Worm (Caenorhabditis elegans) whole organism, L3 larva: ENCODE data around the gene C25G4.17.
A peak's percentile ranks its signal among the peaks of the same experiment; 100 is the strongest.

Source experiments
- R02D3.7 ChIP-seq: fragments of 150-350 bp; optimal IDR thresholded peaks from 2 replicates; lab custom pipeline; 2014; ENCODE audit warnings: missing biosample characterization, missing genetic modification characterization
- ama-1 ChIP-seq: fragments of 150-350 bp; optimal IDR thresholded peaks from 2 replicates; lab custom pipeline; 2018
- ceh-28 ChIP-seq: fragments of 150-350 bp; optimal IDR thresholded peaks from 2 replicates; lab custom pipeline; 2014; ENCODE audit warnings: missing biosample characterization, missing genetic modification reagents, missing genetic modification characterization
- ceh-82 ChIP-seq: fragments of 150-350 bp; optimal IDR thresholded peaks from 2 replicates; lab custom pipeline; 2014; ENCODE audit warnings: missing biosample characterization, missing genetic modification characterization
- ceh-9 ChIP-seq: sonication (generic microtip); optimal IDR thresholded peaks from 2 replicates; lab custom pipeline; 2018; ENCODE audit warnings: missing biosample characterization, missing genetic modification characterization
- daf-12 ChIP-seq: fragments of 150-350 bp; optimal IDR thresholded peaks from 2 replicates; lab custom pipeline; 2014; ENCODE audit warnings: missing biosample characterization, missing genetic modification reagents, missing genetic modification characterization
- egl-27 ChIP-seq: sonication (generic microtip); optimal IDR thresholded peaks from 4 replicates; lab custom pipeline; 2017; ENCODE audit warnings: missing biosample characterization, missing genetic modification reagents, missing genetic modification characterization
- elt-1 ChIP-seq: fragments of 150-350 bp; optimal IDR thresholded peaks from 2 replicates; lab custom pipeline; 2014; ENCODE audit warnings: missing biosample characterization, missing genetic modification characterization
- elt-2 ChIP-seq: sonication (generic microtip); optimal IDR thresholded peaks from 2 replicates; lab custom pipeline; 2016; ENCODE audit warnings: missing genetic modification reagents, mild to moderate bottlenecking, missing genetic modification characterization, missing compliant biosample characterization
- elt-3 ChIP-seq, 3 experiments: fragments of 150-350 bp in 1 of 3; sonication (generic microtip) in 2 of 3; optimal IDR thresholded peaks; 2 replicates in 2 of 3; 4 replicates in 1 of 3; lab custom pipeline; 2014 to 2017; ENCODE audit warnings: missing biosample characterization in 3 of 3, missing genetic modification characterization in 3 of 3
- eor-1 ChIP-seq, 2 experiments: fragments of 150-350 bp; optimal IDR thresholded peaks; 2 replicates each; lab custom pipeline; 2014 to 2018; ENCODE audit warnings: missing biosample characterization in 2 of 2, missing genetic modification characterization in 2 of 2
- fkh-2 ChIP-seq: fragments of 150-350 bp; optimal IDR thresholded peaks from 2 replicates; lab custom pipeline; 2014; ENCODE audit warnings: missing biosample characterization, missing genetic modification reagents, missing genetic modification characterization
- fos-1 ChIP-seq: fragments of 150-350 bp; optimal IDR thresholded peaks from 2 replicates; lab custom pipeline; 2014; ENCODE audit warnings: missing biosample characterization, missing genetic modification characterization
- hmg-11 ChIP-seq: sonication (generic microtip); optimal IDR thresholded peaks from 2 replicates; lab custom pipeline; 2016; ENCODE audit warnings: missing genetic modification characterization, missing compliant biosample characterization
- jun-1 ChIP-seq: fragments of 150-350 bp; optimal IDR thresholded peaks from 2 replicates; lab custom pipeline; 2014; ENCODE audit warnings: missing biosample characterization, missing genetic modification reagents, missing genetic modification characterization
- lin-15B ChIP-seq: fragments of 150-350 bp; optimal IDR thresholded peaks from 2 replicates; lab custom pipeline; 2014; ENCODE audit warnings: missing biosample characterization, missing genetic modification characterization
- lin-39 ChIP-seq: fragments of 150-350 bp; optimal IDR thresholded peaks from 2 replicates; lab custom pipeline; 2018; ENCODE audit warnings: missing biosample characterization, missing genetic modification reagents, missing genetic modification characterization
- mdl-1 ChIP-seq: fragments of 150-350 bp; optimal IDR thresholded peaks from 2 replicates; lab custom pipeline; 2014; ENCODE audit warnings: missing biosample characterization, missing genetic modification characterization
- mml-1 ChIP-seq: fragments of 150-350 bp; sonication (generic microtip); optimal IDR thresholded peaks from 3 replicates; lab custom pipeline; 2014; ENCODE audit warnings: missing biosample characterization, missing genetic modification characterization
- nfya-1 ChIP-seq: sonication (generic microtip); optimal IDR thresholded peaks from 2 replicates; lab custom pipeline; 2017; ENCODE audit warnings: missing genetic modification characterization, mild to moderate bottlenecking, missing compliant biosample characterization, antibody characterized with exemption, moderate library complexity; ENCODE audit not compliant: insufficient read depth
- nhr-11 ChIP-seq: fragments of 150-350 bp; optimal IDR thresholded peaks from 2 replicates; lab custom pipeline; 2014; ENCODE audit warnings: missing biosample characterization, missing genetic modification characterization
- nhr-23 ChIP-seq: fragments of 150-350 bp; optimal IDR thresholded peaks from 2 replicates; lab custom pipeline; 2014; ENCODE audit warnings: missing biosample characterization, missing genetic modification reagents, missing genetic modification characterization
- nhr-25 ChIP-seq: sonication (generic microtip); optimal IDR thresholded peaks from 2 replicates; lab custom pipeline; 2017; ENCODE audit warnings: missing biosample characterization, missing genetic modification characterization
- nhr-28 ChIP-seq: fragments of 150-350 bp; optimal IDR thresholded peaks from 2 replicates; lab custom pipeline; 2014; ENCODE audit warnings: missing biosample characterization, missing genetic modification characterization
- nhr-43 ChIP-seq: sonication (generic microtip); optimal IDR thresholded peaks from 2 replicates; lab custom pipeline; 2016; ENCODE audit warnings: mild to moderate bottlenecking, missing genetic modification characterization, missing compliant biosample characterization; ENCODE audit not compliant: poor library complexity, severe bottlenecking
- nhr-67 ChIP-seq: fragments of 150-350 bp; optimal IDR thresholded peaks from 2 replicates; lab custom pipeline; 2014; ENCODE audit warnings: missing biosample characterization, missing genetic modification characterization
- nhr-76 ChIP-seq: fragments of 150-350 bp; sonication (generic microtip); optimal IDR thresholded peaks from 5 replicates; lab custom pipeline; 2014; ENCODE audit warnings: missing biosample characterization, missing genetic modification characterization
- nhr-77 ChIP-seq: fragments of 150-350 bp; optimal IDR thresholded peaks from 2 replicates; lab custom pipeline; 2014; ENCODE audit warnings: missing biosample characterization, missing genetic modification characterization
- pqm-1 ChIP-seq: fragments of 150-350 bp; optimal IDR thresholded peaks from 2 replicates; lab custom pipeline; 2017; ENCODE audit warnings: missing biosample characterization, missing genetic modification characterization, inconsistent platforms
- sea-2 ChIP-seq: fragments of 150-350 bp; sonication (generic microtip); optimal IDR thresholded peaks from 4 replicates; lab custom pipeline; 2014; ENCODE audit warnings: missing biosample characterization, missing genetic modification reagents, missing genetic modification characterization
- skn-1 ChIP-seq: fragments of 150-350 bp; optimal IDR thresholded peaks from 2 replicates; lab custom pipeline; 2014; ENCODE audit warnings: missing biosample characterization, missing genetic modification characterization
- tbx-2 ChIP-seq: sonication (generic microtip); optimal IDR thresholded peaks from 2 replicates; lab custom pipeline; 2016; ENCODE audit warnings: mild to moderate bottlenecking, missing genetic modification characterization, missing compliant biosample characterization

The C25G4.17 gene

ce11 chrIV:12435442-12435841 is 6.4 kb upstream of the C25G4.17 start, which contains the start of gene irg-4:
Gene irg-4, plus strand, starts transcription at chrIV:12435833.
- TF ChIP-seq jun-1 (peak; percentile 23), lin-15B (tag; lab: Kevin White, UChicago) (no peak), pqm-1 (tag; lab: Kevin White, UChicago) (peak; percentile 91), elt-2 (peak; percentile 96)

- no peak for TF ChIP-seq nhr-77
- no peak for TF ChIP-seq nhr-43 (tag; lab: Kevin White, UChicago)
- no peak for TF ChIP-seq fos-1 (tag; lab: Kevin White, UChicago)
- no peak for TF ChIP-seq nhr-28 (tag; lab: Kevin White, UChicago)
- no peak for TF ChIP-seq lin-39 (tag; lab: Kevin White, UChicago)
- no peak for TF ChIP-seq ceh-28 (tag; lab: Kevin White, UChicago)
- no peak for TF ChIP-seq fkh-2 (tag; lab: Kevin White, UChicago)
- no peak for TF ChIP-seq nhr-67 (tag; lab: Kevin White, UChicago)
- TF ChIP-seq lin-15B (tag; lab: Kevin White, UChicago) = no peak
- TF ChIP-seq tbx-2 (tag; lab: Kevin White, UChicago) = no peak
- TF ChIP-seq ceh-9 = no peak
Observed at ce11 chrIV:12438359-12438758, 3.5 kb upstream of the C25G4.17 start, which contains the start of gene clec-185. Gene clec-185, plus strand, starts transcription at chrIV:12438659.

ce11 chrIV:12443936-12444335 is 2.1 kb downstream of the C25G4.17 start, which contains the start of gene C25G4.2:
Gene C25G4.2, minus strand, starts transcription at chrIV:12444035.
- TF ChIP-seq nhr-28 (tag; lab: Kevin White, UChicago) (no peak), elt-3 (tag; optimal IDR thresholded peaks at IDR 0.05; lab: Kevin White, UChicago) (no peak), nhr-67 (tag; lab: Kevin White, UChicago) (no peak), nhr-77 (no peak), ceh-82 (tag; lab: Kevin White, UChicago) (no peak), nhr-25 (tag; lab: Kevin White, UChicago) (no peak), elt-1 (tag; lab: Kevin White, UChicago) (no peak), R02D3.7 (no peak), nhr-76 (tag; lab: Kevin White, UChicago) (no peak), lin-39 (tag; lab: Kevin White, UChicago) (no peak), ama-1 (lab: Kevin White, UChicago) (no peak), jun-1 (no peak), lin-15B (tag; lab: Kevin White, UChicago) (no peak), sea-2 (GFP tag; lab: Kevin White, UChicago) (no peak), mdl-1 (tag; lab: Kevin White, UChicago) (no peak), nhr-11 (tag; lab: Kevin White, UChicago) (no peak), daf-12 (no peak), elt-2 (no peak)

- TF ChIP-seq mml-1 (tag; lab: Kevin White, UChicago) = no peak
- no peak for TF ChIP-seq skn-1 (tag; lab: Kevin White, UChicago)
- TF ChIP-seq, all 47 proteins: peak for 0
Observed at ce11 chrIV:12445463-12445934, 3.7 kb downstream of the C25G4.17 start, which contains the start of gene C25G4.3. Gene C25G4.3, minus strand, starts transcription at chrIV:12445884.

- TF ChIP-seq ceh-9 = no peak
- TF ChIP-seq nfya-1 (tag; lab: Kevin White, UChicago) = no peak
- no peak for TF ChIP-seq elt-1 (tag; lab: Kevin White, UChicago)
- peak; percentile 30 for TF ChIP-seq nhr-25 (tag; lab: Kevin White, UChicago)
- TF ChIP-seq eor-1 (tag; optimal IDR thresholded peaks at IDR 0.05; lab: Kevin White, UChicago) = no peak
- TF ChIP-seq hmg-11 (tag; lab: Kevin White, UChicago) = no peak
- no peak for TF ChIP-seq egl-27 (tag; lab: Kevin White, UChicago)
- TF ChIP-seq lin-15B (tag; lab: Kevin White, UChicago) = peak; percentile 51
- TF ChIP-seq lin-39 (tag; lab: Kevin White, UChicago) = peak; percentile 27
- peak; percentile 38 for TF ChIP-seq nhr-23 (tag; lab: Kevin White, UChicago)
Observed at ce11 chrIV:12451225-12451831, 9.5 kb downstream of the C25G4.17 start, which contains the start of gene dpy-26. Gene dpy-26, minus strand, starts transcription at chrIV:12451335.
